Fruit fly (Drosophila melanogaster): ENCODE results near the gene CG7990.
A peak's percentile ranks its signal among the peaks of the same experiment; 100 is the strongest.

Gene CG7990

DNA sequence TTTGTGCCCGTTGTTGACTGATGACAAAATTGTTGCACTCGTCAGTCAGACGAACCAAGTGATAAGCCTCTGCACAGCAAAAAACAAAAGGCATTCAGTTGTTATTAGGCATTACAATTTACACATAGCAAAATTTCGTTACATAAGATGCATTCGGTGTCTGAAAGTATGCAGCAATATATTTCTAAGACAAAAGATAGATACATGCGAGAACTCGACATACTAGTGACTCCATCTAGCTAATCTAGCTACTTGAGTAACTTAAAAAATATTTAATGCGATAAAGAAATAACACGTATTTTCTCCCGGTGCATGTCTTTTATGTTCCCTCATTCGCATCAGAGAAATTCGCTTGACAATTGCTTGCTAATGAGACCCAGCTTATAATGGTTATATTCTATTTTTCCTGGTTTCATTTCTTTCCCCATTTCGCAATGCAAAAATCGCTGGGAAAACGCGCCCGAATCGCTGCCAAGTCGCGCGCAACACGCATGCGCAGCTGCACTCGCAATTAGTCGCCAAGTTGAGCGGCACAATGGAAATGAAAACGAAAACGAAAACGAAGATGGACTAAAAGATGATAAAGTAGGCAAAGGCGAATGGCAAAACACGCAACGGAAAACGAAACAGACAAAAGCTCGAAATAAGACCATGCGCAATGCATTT, 39.4 kb downstream of the CG7990 start (continued):
- TF ChIP-seq ase (GFP tag; IDR thresholded peaks at IDR 0.05) = no peak
- peak; percentile 35 for TF ChIP-seq Oli (tag; optimal IDR thresholded peaks at IDR 0.05)
- TF ChIP-seq CG11247 (GFP tag; IDR thresholded peaks at IDR 0.05) = no peak
- TF ChIP-seq zfh2 (GFP tag; optimal IDR thresholded peaks at IDR 0.05) = no peak
- TF ChIP-seq sqz (GFP tag; optimal IDR thresholded peaks at IDR 0.05) = no peak
- TF ChIP-seq CG8290 (GFP tag; optimal IDR thresholded peaks at IDR 0.05) = no peak
- peak in 1 of 2 experiments; percentile 32 for TF ChIP-seq CG8290 (tag; optimal IDR thresholded peaks at IDR 0.05)
- no peak for TF ChIP-seq nau (GFP tag; optimal IDR thresholded peaks at IDR 0.05)
- no peak for TF ChIP-seq CG4424 (GFP tag; optimal IDR thresholded peaks at IDR 0.05)
- no peak for TF ChIP-seq Bdp1 (GFP tag; optimal IDR thresholded peaks at IDR 0.05)
- TF ChIP-seq Hr51 (GFP tag; optimal IDR thresholded peaks at IDR 0.05) = peak in 1 of 2 experiments; percentile 47
- TF ChIP-seq tgo (GFP tag; IDR thresholded peaks at IDR 0.05) = no peak
- TF ChIP-seq CG3995 (GFP tag; optimal IDR thresholded peaks at IDR 0.05) = no peak
- no peak for TF ChIP-seq CG6272 (GFP tag; IDR thresholded peaks at IDR 0.05)
- TF ChIP-seq CG3407 (GFP tag; optimal IDR thresholded peaks at IDR 0.05) = no peak
- no peak for TF ChIP-seq Optix (GFP tag; IDR thresholded peaks at IDR 0.05)
- no peak for TF ChIP-seq dysf (GFP tag; IDR thresholded peaks at IDR 0.05)
- peak; percentile 28 for TF ChIP-seq CG17385 (GFP tag; optimal IDR thresholded peaks at IDR 0.05)
- TF ChIP-seq Ssrp (tag; optimal IDR thresholded peaks at IDR 0.05) = peak; percentile 12
- TF ChIP-seq Deaf1 (tag; optimal IDR thresholded peaks at IDR 0.05) = no peak
- peak; percentile 53 for TF ChIP-seq gem (tag; optimal IDR thresholded peaks at IDR 0.05)
- TF ChIP-seq sna (GFP tag; IDR thresholded peaks at IDR 0.05; ENCODE audit: partially characterized antibody) = no peak
- no peak for TF ChIP-seq Six4 (GFP tag; optimal IDR thresholded peaks at IDR 0.05)
- peak; percentile 38 for TF ChIP-seq CG12391 (tag; optimal IDR thresholded peaks at IDR 0.05)
- TF ChIP-seq cad (GFP tag; optimal IDR thresholded peaks at IDR 0.05) = no peak
- TF ChIP-seq fru (optimal IDR thresholded peaks at IDR 0.05) = no peak
- TF ChIP-seq phol (tag; optimal IDR thresholded peaks at IDR 0.05) = no peak
- TF ChIP-seq CG7357 (GFP tag; IDR thresholded peaks at IDR 0.05) = no peak
- no peak for TF ChIP-seq H2.0 (GFP tag; IDR thresholded peaks at IDR 0.05)
- TF ChIP-seq CG10565 (GFP tag; optimal IDR thresholded peaks at IDR 0.05) = no peak
- no peak for TF ChIP-seq Chrac-16 (GFP tag; optimal IDR thresholded peaks at IDR 0.05)
- TF ChIP-seq CG10543 (GFP tag; optimal IDR thresholded peaks at IDR 0.05) = no peak
- no peak for TF ChIP-seq CG8944 (GFP tag; optimal IDR thresholded peaks at IDR 0.05)
- TF ChIP-seq E2f1 (GFP tag; IDR thresholded peaks at IDR 0.05) = no peak
- TF ChIP-seq Atf3 (GFP tag; optimal IDR thresholded peaks at IDR 0.05) = no peak
- TF ChIP-seq jumu (GFP tag; optimal IDR thresholded peaks at IDR 0.05) = no peak
- TF ChIP-seq pfk (GFP tag; optimal IDR thresholded peaks at IDR 0.05) = no peak
- TF ChIP-seq Camta (GFP tag; optimal IDR thresholded peaks at IDR 0.05) = no peak
- TF ChIP-seq CG31224 (GFP tag; IDR thresholded peaks at IDR 0.05) = no peak
- TF ChIP-seq klu (GFP tag; IDR thresholded peaks at IDR 0.05) = no peak
- TF ChIP-seq Myb (GFP tag; optimal IDR thresholded peaks at IDR 0.05) = no peak
- TF ChIP-seq mld (GFP tag; IDR thresholded peaks at IDR 0.05; ENCODE audit: partially characterized antibody) = no peak
- no peak for TF ChIP-seq Hey (tag; optimal IDR thresholded peaks at IDR 0.05)
- no peak for TF ChIP-seq CG12219 (GFP tag; optimal IDR thresholded peaks at IDR 0.05)
- no peak for TF ChIP-seq CG33213 (GFP tag; optimal IDR thresholded peaks at IDR 0.05)
- TF ChIP-seq abd-A (tag; optimal IDR thresholded peaks at IDR 0.05) = no peak
- peak; percentile 9 for TF ChIP-seq ATbp (GFP tag; optimal IDR thresholded peaks at IDR 0.05)
- TF ChIP-seq Blimp-1 (GFP tag; optimal IDR thresholded peaks at IDR 0.05) = no peak
- no peak for TF ChIP-seq prd (optimal IDR thresholded peaks at IDR 0.05)
- TF ChIP-seq prd (GFP tag; IDR thresholded peaks at IDR 0.05) = no peak
- TF ChIP-seq CG2202 (tag; optimal IDR thresholded peaks at IDR 0.05) = no peak
- no peak for TF ChIP-seq CG10366 (GFP tag; IDR thresholded peaks at IDR 0.05)

Measured in whole organism, embryonic.